Fruit fly (Drosophila melanogaster): ENCODE data around the gene CG15743.

DNA sequence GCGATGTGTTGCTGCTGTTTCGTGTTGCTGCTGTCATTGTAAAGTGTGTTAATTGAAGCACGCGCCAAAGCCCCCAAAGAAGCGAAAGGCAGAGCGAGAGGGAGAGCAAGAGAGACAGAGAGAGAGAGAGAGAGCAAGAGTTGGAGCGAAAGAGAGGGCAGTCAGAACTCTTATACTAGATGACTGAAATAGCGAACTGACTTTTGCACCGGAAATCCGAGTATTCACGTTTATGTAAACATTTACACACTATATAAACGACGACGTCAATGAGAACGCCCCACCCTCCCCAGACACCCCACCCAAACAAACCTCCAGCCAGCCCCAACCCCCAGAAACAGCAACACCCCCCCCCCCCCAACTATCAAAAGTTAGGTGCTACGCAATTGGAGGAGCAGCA lies 36.9 kb downstream of the CG15743 start:
- TF ChIP-seq CG6765 (GFP tag; optimal IDR thresholded peaks at IDR 0.05) (peak; percentile 70), Pdp1 (GFP tag; optimal IDR thresholded peaks at IDR 0.05) (no peak), MBD-R2 (GFP tag; IDR thresholded peaks at IDR 0.05) (no peak), Hr78 (GFP tag; optimal IDR thresholded peaks at IDR 0.05) (no peak), B-H2 (GFP tag; optimal IDR thresholded peaks at IDR 0.05) (no peak), ara (GFP tag; IDR thresholded peaks at IDR 0.05) (no peak), prd (optimal IDR thresholded peaks at IDR 0.05) (no peak), prd (GFP tag; IDR thresholded peaks at IDR 0.05) (no peak)

Measured in whole organism, embryonic.